Fruit fly (Drosophila melanogaster) whole organism, embryonic: ENCODE data around the gene CG34332.

Source experiments
- CG11093 ChIP-seq: fragments of 200-800 bp; sonication (Bioruptor generic); IDR thresholded peaks from 3 replicates; pipeline ENCODE4 v1.3.6; 2022; ENCODE audit warnings: missing biosample characterization, missing genetic modification characterization
- CG12299 ChIP-seq: fragments of 200-800 bp; sonication (Bioruptor generic); optimal IDR thresholded peaks from 2 replicates; lab custom pipeline; 2018; ENCODE audit warnings: missing biosample characterization, mild to moderate bottlenecking, missing genetic modification characterization
- CG12659 ChIP-seq: fragments of 200-800 bp; sonication (Bioruptor generic); optimal IDR thresholded peaks from 3 replicates; lab custom pipeline; 2017; ENCODE audit warnings: mild to moderate bottlenecking, missing biosample characterization, missing genetic modification reagents, missing genetic modification characterization
- CG12769 ChIP-seq: fragments of 200-800 bp; sonication (Bioruptor generic); optimal IDR thresholded peaks from 2 replicates; lab custom pipeline; 2019; ENCODE audit warnings: missing biosample characterization, mild to moderate bottlenecking, missing genetic modification characterization, moderate library complexity
- CG13287 ChIP-seq: fragments of 200-800 bp; sonication (Bioruptor generic); IDR thresholded peaks from 2 replicates; pipeline ENCODE4 v1.3.6; 2022; ENCODE audit warnings: missing biosample characterization, missing genetic modification characterization; ENCODE audit not compliant: partially characterized antibody
- CG14710 ChIP-seq: fragments of 200-800 bp; sonication (Bioruptor generic); optimal IDR thresholded peaks from 3 replicates; lab custom pipeline; 2019; ENCODE audit warnings: missing biosample characterization, mild to moderate bottlenecking, missing genetic modification characterization, moderate library complexity
- CG17186 ChIP-seq: fragments of 200-800 bp; sonication (Bioruptor generic); optimal IDR thresholded peaks from 3 replicates; lab custom pipeline; 2017; ENCODE audit warnings: missing biosample characterization, missing genetic modification reagents, missing genetic modification characterization
- CG1792 ChIP-seq: fragments of 200-800 bp; sonication (Bioruptor generic); optimal IDR thresholded peaks from 2 replicates; lab custom pipeline; 2016; ENCODE audit warnings: missing biosample characterization, missing genetic modification characterization
- CG2202 ChIP-seq: fragments of 200-800 bp; sonication (Bioruptor generic); optimal IDR thresholded peaks from 2 replicates; lab custom pipeline; 2018; ENCODE audit warnings: missing biosample characterization, mild to moderate bottlenecking, missing genetic modification characterization
- CG2712 ChIP-seq: fragments of 200-800 bp; optimal IDR thresholded peaks from 3 replicates; lab custom pipeline; 2019; ENCODE audit warnings: missing biosample characterization, mild to moderate bottlenecking, missing genetic modification characterization, moderate library complexity
- CG34224 ChIP-seq: fragments of 200-800 bp; sonication (Bioruptor generic); IDR thresholded peaks from 3 replicates; pipeline ENCODE4 v1.3.6; 2022; ENCODE audit warnings: missing biosample characterization, missing genetic modification characterization; ENCODE audit not compliant: partially characterized antibody
- CG3726 ChIP-seq: fragments of 200-800 bp; sonication (Bioruptor generic); IDR thresholded peaks from 3 replicates; pipeline ENCODE4, ENCODE4 v1.3.6; 2022; ENCODE audit warnings: missing biosample characterization, missing genetic modification characterization
- CG3838 ChIP-seq: fragments of 200-800 bp; sonication (Bioruptor generic); optimal IDR thresholded peaks from 3 replicates; lab custom pipeline; 2016; ENCODE audit warnings: missing biosample characterization, missing genetic modification characterization
- CG4404 ChIP-seq: fragments of 200-800 bp; sonication (Bioruptor generic); IDR thresholded peaks from 2 replicates; pipeline ENCODE4 v1.3.6; 2022; ENCODE audit warnings: missing biosample characterization, missing genetic modification characterization
- CG6689 ChIP-seq: fragments of 200-800 bp; sonication (Bioruptor generic); IDR thresholded peaks from 2 replicates; pipeline ENCODE4 v1.3.6; 2022; ENCODE audit warnings: missing biosample characterization, missing genetic modification characterization
- CG7271 ChIP-seq: fragments of 200-800 bp; sonication (Bioruptor generic); optimal IDR thresholded peaks from 2 replicates; lab custom pipeline; 2018; ENCODE audit warnings: missing biosample characterization, mild to moderate bottlenecking, missing genetic modification characterization, moderate library complexity
- CG7745 ChIP-seq: fragments of 200-800 bp; sonication (Bioruptor generic); optimal IDR thresholded peaks from 2 replicates; lab custom pipeline; 2018; ENCODE audit warnings: missing biosample characterization, mild to moderate bottlenecking, missing genetic modification characterization, moderate library complexity
- CG8290 ChIP-seq, 3 experiments: fragments of 200-800 bp; sonication (Bioruptor generic); optimal IDR thresholded peaks; 2 replicates each; lab custom pipeline; 2016 to 2019; ENCODE audit warnings: missing biosample characterization in 3 of 3, missing genetic modification characterization in 3 of 3, mild to moderate bottlenecking in 2 of 3, moderate library complexity in 1 of 3
- CTCF ChIP-seq: fragments of 200-800 bp; sonication (Bioruptor generic); optimal IDR thresholded peaks from 2 replicates; lab custom pipeline; 2017; ENCODE audit warnings: missing biosample characterization, mild to moderate bottlenecking, missing genetic modification characterization, moderate library complexity
- Dip3 ChIP-seq: fragments of 200-800 bp; sonication (Bioruptor generic); optimal IDR thresholded peaks from 3 replicates; lab custom pipeline; 2016; ENCODE audit warnings: missing biosample characterization, missing genetic modification characterization
- HHEX ChIP-seq: fragments of 200-800 bp; sonication (Bioruptor generic); optimal IDR thresholded peaks from 3 replicates; lab custom pipeline; 2017; ENCODE audit warnings: missing biosample characterization, mild to moderate bottlenecking, missing genetic modification characterization, missing genetic modification reagents
- Hmr ChIP-seq: fragments of 200-800 bp; sonication (Bioruptor generic); optimal IDR thresholded peaks from 3 replicates; lab custom pipeline; 2017; ENCODE audit warnings: mild to moderate bottlenecking, missing biosample characterization, missing genetic modification reagents, missing genetic modification characterization
- Lhr ChIP-seq: fragments of 200-800 bp; sonication (Bioruptor generic); optimal IDR thresholded peaks from 3 replicates; lab custom pipeline; 2017; ENCODE audit warnings: mild to moderate bottlenecking, missing biosample characterization, missing genetic modification reagents, missing genetic modification characterization
- Max ChIP-seq: fragments of 200-800 bp; sonication (Bioruptor generic); optimal IDR thresholded peaks from 2 replicates; lab custom pipeline; 2016; ENCODE audit warnings: missing biosample characterization, mild to moderate bottlenecking, missing genetic modification characterization
- Med ChIP-seq: fragments of 200-800 bp; sonication (Bioruptor generic); peaks from one replicate; lab custom pipeline; 2016; ENCODE audit warnings: missing biosample characterization, missing genetic modification characterization, mild to moderate bottlenecking, inconsistent platforms, moderate library complexity
- Oaz ChIP-seq: fragments of 200-800 bp; sonication (Bioruptor generic); IDR thresholded peaks from 2 replicates; pipeline ENCODE4 v1.3.6; 2022; ENCODE audit warnings: missing biosample characterization, missing genetic modification characterization
- PHDP ChIP-seq: fragments of 200-800 bp; sonication (Bioruptor generic); optimal IDR thresholded peaks from 3 replicates; lab custom pipeline; 2018; ENCODE audit warnings: missing biosample characterization, mild to moderate bottlenecking, missing genetic modification characterization, moderate library complexity
- Pdp1 ChIP-seq, 2 experiments: fragments of 200-800 bp; sonication (Bioruptor generic); optimal IDR thresholded peaks; 3 replicates each; lab custom pipeline; 2016; ENCODE audit warnings: missing biosample characterization in 2 of 2, missing genetic modification characterization in 2 of 2, mild to moderate bottlenecking in 1 of 2, moderate library complexity in 1 of 2
- Spps ChIP-seq: fragments of 200-800 bp; sonication (Bioruptor generic); optimal IDR thresholded peaks from 2 replicates; lab custom pipeline; 2018; ENCODE audit warnings: missing biosample characterization, mild to moderate bottlenecking, missing genetic modification characterization
- Sry-δ ChIP-seq: fragments of 200-800 bp; sonication (Bioruptor generic); optimal IDR thresholded peaks from 2 replicates; lab custom pipeline; 2016; ENCODE audit warnings: missing biosample characterization, missing genetic modification characterization
- Trl ChIP-seq, 3 experiments: fragments of >200 bp in 2 of 3; fragments of 200-800 bp in 1 of 3; sonication (Bioruptor generic) in 1 of 3; optimal IDR thresholded peaks; 2 replicates in 1 of 3; 3 replicates in 2 of 3; lab custom pipeline; 2016 to 2017; ENCODE audit warnings: missing biosample characterization in 1 of 3, missing genetic modification characterization in 1 of 3
- Xbp1 ChIP-seq: fragments of 200-800 bp; sonication (Bioruptor generic); optimal IDR thresholded peaks from 3 replicates; lab custom pipeline; 2016; ENCODE audit warnings: missing biosample characterization, mild to moderate bottlenecking, missing genetic modification characterization
- ab ChIP-seq: fragments of 200-800 bp; sonication (Bioruptor generic); optimal IDR thresholded peaks from 2 replicates; lab custom pipeline; 2016; ENCODE audit warnings: missing biosample characterization, missing genetic modification characterization
- ap ChIP-seq: fragments of 200-800 bp; sonication (Bioruptor generic); IDR thresholded peaks from 2 replicates; pipeline ENCODE4 v1.3.6; 2022; ENCODE audit warnings: missing biosample characterization, missing genetic modification characterization
- bigmax ChIP-seq: fragments of 200-800 bp; sonication (Bioruptor generic); optimal IDR thresholded peaks from 2 replicates; lab custom pipeline; 2018; ENCODE audit warnings: missing biosample characterization, mild to moderate bottlenecking, missing genetic modification characterization
- br ChIP-seq: fragments of >200 bp; optimal IDR thresholded peaks from 2 replicates; lab custom pipeline; 2017
- cg ChIP-seq: fragments of 200-800 bp; sonication (Bioruptor generic); optimal IDR thresholded peaks from 3 replicates; lab custom pipeline; 2019; ENCODE audit warnings: missing biosample characterization, mild to moderate bottlenecking, missing genetic modification characterization, moderate library complexity
- dan ChIP-seq: fragments of 200-800 bp; sonication (Bioruptor generic); IDR thresholded peaks from 2 replicates; pipeline ENCODE4 v1.3.6; 2022; ENCODE audit warnings: missing biosample characterization, missing genetic modification characterization
- ems ChIP-seq: fragments of 200-800 bp; sonication (Bioruptor generic); optimal IDR thresholded peaks from 3 replicates; lab custom pipeline; 2016; ENCODE audit warnings: missing biosample characterization, missing genetic modification characterization
- eve ChIP-seq, 2 experiments: fragments of >200 bp; optimal IDR thresholded peaks; 2 replicates each; lab custom pipeline; 2017; ENCODE audit warnings: missing biosample characterization in 2 of 2, missing genetic modification characterization in 2 of 2
- fd64A ChIP-seq: fragments of 200-800 bp; sonication (Bioruptor generic); optimal IDR thresholded peaks from 3 replicates; lab custom pipeline; 2018; ENCODE audit warnings: missing biosample characterization, mild to moderate bottlenecking, missing genetic modification characterization
- gcm2 ChIP-seq: fragments of 200-800 bp; sonication (Bioruptor generic); optimal IDR thresholded peaks from 2 replicates; lab custom pipeline; 2016; ENCODE audit warnings: missing biosample characterization, missing genetic modification characterization
- gsb ChIP-seq: fragments of 200-800 bp; sonication (Bioruptor generic); IDR thresholded peaks from 2 replicates; pipeline ENCODE4 v1.3.6; 2022; ENCODE audit warnings: missing biosample characterization, missing genetic modification characterization
- h ChIP-seq: fragments of >200 bp; optimal IDR thresholded peaks from 2 replicates; lab custom pipeline; 2017
- insv ChIP-seq, 2 experiments: fragments of 200-800 bp; sonication (Bioruptor generic); optimal IDR thresholded peaks; 3 replicates each; lab custom pipeline; 2016 to 2018; ENCODE audit warnings: missing biosample characterization in 2 of 2, missing genetic modification characterization in 2 of 2
- inv ChIP-seq: fragments of 200-800 bp; sonication (Bioruptor generic); IDR thresholded peaks from 2 replicates; pipeline ENCODE4 v1.3.6; 2022; ENCODE audit warnings: missing biosample characterization, missing genetic modification characterization; ENCODE audit not compliant: partially characterized antibody
- otp ChIP-seq: fragments of 200-800 bp; sonication (Bioruptor generic); IDR thresholded peaks from 3 replicates; pipeline ENCODE4, ENCODE4 v1.3.6; 2022; ENCODE audit warnings: missing biosample characterization, missing genetic modification characterization
- row ChIP-seq: fragments of 200-800 bp; sonication (Bioruptor generic); IDR thresholded peaks from 3 replicates; pipeline ENCODE4 v1.3.6; 2022; ENCODE audit warnings: missing biosample characterization, missing genetic modification characterization
- shn ChIP-seq: fragments of 200-800 bp; sonication (Bioruptor generic); optimal IDR thresholded peaks from 3 replicates; lab custom pipeline; 2016; ENCODE audit warnings: missing biosample characterization, missing genetic modification characterization
- sisA ChIP-seq: fragments of 200-800 bp; sonication (Bioruptor generic); IDR thresholded peaks from 2 replicates; pipeline ENCODE4 v1.3.6; 2022; ENCODE audit warnings: missing biosample characterization, missing genetic modification characterization
- sug ChIP-seq: fragments of 200-800 bp; optimal IDR thresholded peaks from 2 replicates; lab custom pipeline; 2019; ENCODE audit warnings: missing biosample characterization, mild to moderate bottlenecking, missing genetic modification characterization, moderate library complexity
- twi ChIP-seq: fragments of 200-800 bp; optimal IDR thresholded peaks from 2 replicates; lab custom pipeline; 2019; ENCODE audit warnings: missing biosample characterization, mild to moderate bottlenecking, missing genetic modification characterization, moderate library complexity

CG34332 gene

DNA sequence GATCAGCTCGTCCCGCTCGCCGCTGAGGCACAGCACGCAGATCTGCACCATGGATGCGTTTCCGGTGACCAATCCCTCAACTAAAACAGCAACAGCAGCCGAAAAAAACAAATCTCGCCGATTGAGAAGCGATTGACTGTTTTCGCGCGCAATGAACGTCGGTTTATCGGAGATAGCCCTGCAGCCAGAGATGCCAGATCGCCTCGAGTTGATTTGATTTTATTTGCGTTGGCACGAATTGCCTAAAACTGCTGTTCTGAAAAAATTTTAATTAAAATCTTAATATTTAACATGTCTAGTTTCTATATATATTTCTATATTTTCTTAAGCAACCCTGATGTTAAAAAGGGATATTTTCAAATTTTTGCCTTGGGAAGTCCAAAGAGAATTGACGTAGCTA lies 21.8 kb downstream of the CG34332 start (continued):
- TF ChIP-seq CG12659 (GFP tag; lab: Kevin White, UChicago) (no peak), insv (GFP tag; optimal IDR thresholded peaks at IDR 0.05; lab: Kevin White, UChicago) (no peak), CG4404 (GFP tag; lab: Robert Waterston, UW) (no peak), eve (GFP tag; optimal IDR thresholded peaks at IDR 0.05; lab: Kevin White, UChicago) (no peak), sisA (GFP tag; lab: Robert Waterston, UW) (peak; percentile 20; the same call in 1 of the 2 replicates), otp (GFP tag; lab: Robert Waterston, UW) (no peak), Hmr (GFP tag; lab: Kevin White, UChicago) (no peak), CG3838 (GFP tag; lab: Kevin White, UChicago) (no peak), CTCF (GFP tag; lab: Kevin White, UChicago) (no peak), Oaz (GFP tag; lab: Robert Waterston, UW) (no peak), CG8290 (GFP tag; optimal IDR thresholded peaks at IDR 0.05; lab: Kevin White, UChicago) (no peak), CG8290 (tag; optimal IDR thresholded peaks at IDR 0.05; lab: Kevin White, UChicago) (peak in 1 of 2 experiments; percentile 27), Dip3 (no peak), CG34224 (no peak), CG17186 (GFP tag; lab: Kevin White, UChicago) (peak; percentile 32), Xbp1 (peak; percentile 16), gsb (GFP tag; lab: Robert Waterston, UW) (no peak), Pdp1 (GFP tag; optimal IDR thresholded peaks at IDR 0.05; lab: Kevin White, UChicago) (no peak), CG1792 (GFP tag; lab: Kevin White, UChicago) (no peak), CG7745 (tag; lab: Kevin White, UChicago) (no peak), CG3726 (GFP tag; lab: Robert Waterston, UW) (no peak), Med (GFP tag; lab: Kevin White, UChicago) (peak; percentile 67), CG14710 (tag; lab: Kevin White, UChicago) (no peak), h (lab: Kevin White, UChicago) (no peak), gcm2 (GFP tag; lab: Kevin White, UChicago) (no peak), ab (GFP tag; lab: Kevin White, UChicago) (no peak), ap (GFP tag; lab: Robert Waterston, UW) (no peak), inv (GFP tag; lab: Robert Waterston, UW) (no peak), sug (tag; lab: Kevin White, UChicago) (no peak), dan (GFP tag; lab: Robert Waterston, UW) (no peak), row (GFP tag; lab: Robert Waterston, UW) (peak; percentile 53), cg (GFP tag; lab: Kevin White, UChicago) (no peak), shn (GFP tag; lab: Kevin White, UChicago) (no peak), CG12299 (tag; lab: Kevin White, UChicago) (no peak), CG6689 (GFP tag; lab: Robert Waterston, UW) (no peak), ems (no peak), fd64A (GFP tag; lab: Kevin White, UChicago) (no peak), Lhr (GFP tag; lab: Kevin White, UChicago) (no peak), Trl (optimal IDR thresholded peaks at IDR 0.05; lab: Kevin White, UChicago) (no peak), Trl (GFP tag; optimal IDR thresholded peaks at IDR 0.05; lab: Kevin White, UChicago) (no peak), Sry-δ (peak; percentile 36), br (no peak), twi (tag; lab: Kevin White, UChicago) (no peak), bigmax (GFP tag; lab: Kevin White, UChicago) (no peak), Max (GFP tag; lab: Kevin White, UChicago) (no peak), CG13287 (GFP tag; lab: Robert Waterston, UW) (peak; percentile 34; the same call in 1 of the 2 replicates), CG12769 (no peak), HHEX (GFP tag; lab: Kevin White, UChicago) (no peak), PHDP (tag; lab: Kevin White, UChicago) (no peak), CG11093 (no peak), CG2202 (tag; lab: Kevin White, UChicago) (no peak), CG2712 (tag; lab: Kevin White, UChicago) (no peak), Spps (no peak), CG7271 (no peak)
